Fruit fly (Drosophila melanogaster) whole organism, embryonic: ENCODE results near the gene CG10333.

ENCODE experiments used
- BEAF-32 ChIP-seq: fragments of 200-800 bp; sonication (Bioruptor generic); optimal IDR thresholded peaks from 3 replicates; lab custom pipeline; 2017; ENCODE audit warnings: missing biosample characterization, missing genetic modification characterization, mild to moderate bottlenecking, moderate library complexity, missing genetic modification reagents
- Bteb2 ChIP-seq: fragments of 200-800 bp; sonication (Bioruptor generic); optimal IDR thresholded peaks from 2 replicates; lab custom pipeline; 2016; ENCODE audit warnings: missing biosample characterization, missing genetic modification characterization
- CG10462 ChIP-seq: fragments of 200-800 bp; sonication (Bioruptor generic); optimal IDR thresholded peaks from 2 replicates; lab custom pipeline; 2016; ENCODE audit warnings: missing biosample characterization, missing genetic modification characterization
- CG13123 ChIP-seq: fragments of 200-800 bp; sonication (Bioruptor generic); optimal IDR thresholded peaks from 2 replicates; lab custom pipeline; 2016; ENCODE audit warnings: missing biosample characterization, missing genetic modification characterization
- CG1792 ChIP-seq: fragments of 200-800 bp; sonication (Bioruptor generic); optimal IDR thresholded peaks from 2 replicates; lab custom pipeline; 2016; ENCODE audit warnings: missing biosample characterization, missing genetic modification characterization
- CG18011 ChIP-seq: fragments of 200-800 bp; sonication (Bioruptor generic); optimal IDR thresholded peaks from 2 replicates; lab custom pipeline; 2017; ENCODE audit warnings: missing biosample characterization, missing genetic modification characterization, mild to moderate bottlenecking, moderate library complexity, missing genotype
- CG2199 ChIP-seq: fragments of 200-800 bp; sonication (Bioruptor generic); IDR thresholded peaks from 3 replicates; pipeline ENCODE4 v1.3.6; 2022; ENCODE audit warnings: missing biosample characterization, missing genetic modification characterization
- CG31441 ChIP-seq: fragments of 200-800 bp; sonication (Bioruptor generic); IDR thresholded peaks from 2 replicates; pipeline ENCODE4 v1.3.6; 2022; ENCODE audit warnings: missing biosample characterization, missing genetic modification characterization
- CG3163 ChIP-seq: fragments of 200-800 bp; sonication (Bioruptor generic); optimal IDR thresholded peaks from 3 replicates; lab custom pipeline; 2016; ENCODE audit warnings: missing biosample characterization, missing genetic modification characterization
- CG32767 ChIP-seq: fragments of 200-800 bp; sonication (Bioruptor generic); IDR thresholded peaks from 2 replicates; pipeline ENCODE4 v1.3.6; 2022; ENCODE audit warnings: missing biosample characterization, missing genetic modification characterization
- CG33557 ChIP-seq: fragments of 200-800 bp; sonication (Bioruptor generic); optimal IDR thresholded peaks from 2 replicates; lab custom pipeline; 2019; ENCODE audit warnings: missing biosample characterization, mild to moderate bottlenecking, missing genetic modification characterization, moderate library complexity
- CG4360 ChIP-seq: fragments of 200-800 bp; sonication (Bioruptor generic); IDR thresholded peaks from 2 replicates; pipeline ENCODE4 v1.3.6; 2022; ENCODE audit warnings: missing biosample characterization, missing genetic modification characterization
- CG6683 ChIP-seq: fragments of 200-800 bp; sonication (Bioruptor generic); optimal IDR thresholded peaks from 2 replicates; lab custom pipeline; 2017; ENCODE audit warnings: missing biosample characterization, mild to moderate bottlenecking, missing genetic modification characterization, missing genetic modification reagents
- CG8388 ChIP-seq: fragments of 200-800 bp; sonication (Bioruptor generic); optimal IDR thresholded peaks from 2 replicates; lab custom pipeline; 2019; ENCODE audit warnings: missing biosample characterization, mild to moderate bottlenecking, missing genetic modification characterization, moderate library complexity
- CG9437 ChIP-seq: fragments of 200-800 bp; sonication (Bioruptor generic); optimal IDR thresholded peaks from 2 replicates; lab custom pipeline; 2018; ENCODE audit warnings: missing biosample characterization, mild to moderate bottlenecking, missing genetic modification characterization
- Dref ChIP-seq: fragments of 200-800 bp; sonication (Bioruptor generic); IDR thresholded peaks from 2 replicates; pipeline ENCODE4 v1.3.6; 2022; ENCODE audit warnings: missing biosample characterization, missing genetic modification characterization
- HLHmδ ChIP-seq: fragments of 200-800 bp; sonication (Bioruptor generic); optimal IDR thresholded peaks from 2 replicates; lab custom pipeline; 2018; ENCODE audit warnings: missing biosample characterization, mild to moderate bottlenecking, missing genetic modification characterization, moderate library complexity
- Hand ChIP-seq: fragments of 200-800 bp; sonication (Bioruptor generic); optimal IDR thresholded peaks from 2 replicates; lab custom pipeline; 2017; ENCODE audit warnings: mild to moderate bottlenecking, missing biosample characterization, missing genetic modification reagents, missing genetic modification characterization
- Hmx ChIP-seq: fragments of 200-800 bp; sonication (Bioruptor generic); optimal IDR thresholded peaks from 2 replicates; lab custom pipeline; 2016; ENCODE audit warnings: missing biosample characterization, missing genetic modification characterization
- Lpt ChIP-seq: fragments of >200 bp; optimal IDR thresholded peaks from 2 replicates; lab custom pipeline; 2018; ENCODE audit warnings: missing biosample characterization, missing genetic modification characterization
- MBD-R2 ChIP-seq: fragments of 200-800 bp; sonication (Bioruptor generic); IDR thresholded peaks from 2 replicates; pipeline ENCODE4 v1.3.6; 2022; ENCODE audit warnings: missing biosample characterization, missing genetic modification characterization
- MTF-1 ChIP-seq: fragments of 200-800 bp; sonication (Bioruptor generic); optimal IDR thresholded peaks from 2 replicates; lab custom pipeline; 2018; ENCODE audit warnings: missing biosample characterization, mild to moderate bottlenecking, missing genetic modification characterization, borderline replicate concordance
- Oli ChIP-seq: fragments of 200-800 bp; sonication (Bioruptor generic); optimal IDR thresholded peaks from 2 replicates; lab custom pipeline; 2018; ENCODE audit warnings: missing biosample characterization, mild to moderate bottlenecking, missing genetic modification characterization, moderate library complexity
- Opbp ChIP-seq: fragments of 200-800 bp; sonication (Bioruptor generic); IDR thresholded peaks from 3 replicates; pipeline ENCODE4 v1.3.6; 2022; ENCODE audit warnings: missing biosample characterization, missing genetic modification characterization; ENCODE audit not compliant: partially characterized antibody
- Sin3A ChIP-seq: fragments of >200 bp; optimal IDR thresholded peaks from 2 replicates; lab custom pipeline; 2018
- Trl ChIP-seq, 3 experiments: fragments of >200 bp in 2 of 3; fragments of 200-800 bp in 1 of 3; sonication (Bioruptor generic) in 1 of 3; optimal IDR thresholded peaks; 2 replicates in 1 of 3; 3 replicates in 2 of 3; lab custom pipeline; 2016 to 2017; ENCODE audit warnings: missing biosample characterization in 1 of 3, missing genetic modification characterization in 1 of 3
- al ChIP-seq: fragments of 200-800 bp; sonication (Bioruptor generic); IDR thresholded peaks from 2 replicates; pipeline ENCODE4 v1.3.6; 2022; ENCODE audit warnings: missing biosample characterization, missing genetic modification characterization
- ase ChIP-seq: fragments of 200-800 bp; sonication (Bioruptor generic); IDR thresholded peaks from 3 replicates; pipeline ENCODE4 v1.3.6; 2022; ENCODE audit warnings: missing biosample characterization, missing genetic modification characterization
- bigmax ChIP-seq: fragments of 200-800 bp; sonication (Bioruptor generic); optimal IDR thresholded peaks from 2 replicates; lab custom pipeline; 2018; ENCODE audit warnings: missing biosample characterization, mild to moderate bottlenecking, missing genetic modification characterization
- bowl ChIP-seq: fragments of 200-800 bp; sonication (Bioruptor generic); IDR thresholded peaks from 2 replicates; pipeline ENCODE4 v1.3.6; 2022; ENCODE audit warnings: missing biosample characterization, missing genetic modification characterization
- chn ChIP-seq: fragments of 200-800 bp; sonication (Bioruptor generic); optimal IDR thresholded peaks from 2 replicates; lab custom pipeline; 2016; ENCODE audit warnings: missing biosample characterization, missing genetic modification characterization
- ci ChIP-seq: fragments of 200-800 bp; sonication (Bioruptor generic); IDR thresholded peaks from 3 replicates; pipeline ENCODE4 v1.3.6; 2022; ENCODE audit warnings: missing biosample characterization, missing genetic modification characterization
- dan ChIP-seq: fragments of 200-800 bp; sonication (Bioruptor generic); IDR thresholded peaks from 2 replicates; pipeline ENCODE4 v1.3.6; 2022; ENCODE audit warnings: missing biosample characterization, missing genetic modification characterization
- gcm ChIP-seq: fragments of 200-800 bp; sonication (Bioruptor generic); optimal IDR thresholded peaks from 2 replicates; lab custom pipeline; 2019; ENCODE audit warnings: missing biosample characterization, mild to moderate bottlenecking, missing genetic modification characterization, moderate library complexity
- grau ChIP-seq: fragments of 200-800 bp; optimal IDR thresholded peaks from 3 replicates; lab custom pipeline; 2019; ENCODE audit warnings: missing biosample characterization, mild to moderate bottlenecking, missing genetic modification characterization, moderate library complexity
- hkb ChIP-seq, 2 experiments: fragments of 200-800 bp in 1 of 2; fragments of >200 bp in 1 of 2; sonication (Bioruptor generic) in 1 of 2; IDR thresholded peaks in 1 of 2; optimal IDR thresholded peaks in 1 of 2; 2 replicates each; pipeline versions ENCODE4 v1.3.6 to Lab custom; 2017 to 2022; ENCODE audit warnings: missing biosample characterization in 1 of 2, missing genetic modification characterization in 1 of 2
- insv ChIP-seq, 2 experiments: fragments of 200-800 bp; sonication (Bioruptor generic); optimal IDR thresholded peaks; 3 replicates each; lab custom pipeline; 2016 to 2018; ENCODE audit warnings: missing biosample characterization in 2 of 2, missing genetic modification characterization in 2 of 2
- inv ChIP-seq: fragments of 200-800 bp; sonication (Bioruptor generic); IDR thresholded peaks from 2 replicates; pipeline ENCODE4 v1.3.6; 2022; ENCODE audit warnings: missing biosample characterization, missing genetic modification characterization; ENCODE audit not compliant: partially characterized antibody
- knrl ChIP-seq: fragments of 200-800 bp; sonication (Bioruptor generic); IDR thresholded peaks from 3 replicates; pipeline ENCODE4 v1.3.6; 2022; ENCODE audit warnings: missing biosample characterization, missing genetic modification characterization; ENCODE audit not compliant: partially characterized antibody
- lola ChIP-seq, 3 experiments: fragments of >200 bp in 2 of 3; fragments of 200-800 bp in 1 of 3; sonication (Bioruptor generic) in 1 of 3; optimal IDR thresholded peaks; 2 replicates each; lab custom pipeline; 2017 to 2019; ENCODE audit warnings: missing biosample characterization in 3 of 3, missing genetic modification characterization in 3 of 3, mild to moderate bottlenecking in 1 of 3, moderate library complexity in 1 of 3
- nmo ChIP-seq: fragments of 200-800 bp; sonication (Bioruptor generic); optimal IDR thresholded peaks from 2 replicates; lab custom pipeline; 2018; ENCODE audit warnings: missing biosample characterization, mild to moderate bottlenecking, missing genetic modification characterization, moderate library complexity
- onecut ChIP-seq: fragments of 200-800 bp; sonication (Bioruptor generic); IDR thresholded peaks from 2 replicates; pipeline ENCODE4 v1.3.6; 2022; ENCODE audit warnings: missing biosample characterization, missing genetic modification characterization
- peb ChIP-seq: fragments of 200-800 bp; sonication (Bioruptor generic); IDR thresholded peaks from 2 replicates; pipeline ENCODE4 v1.3.6; 2022; ENCODE audit warnings: missing biosample characterization, missing genetic modification characterization
- pnt ChIP-seq: fragments of 200-800 bp; sonication (Bioruptor generic); optimal IDR thresholded peaks from 3 replicates; lab custom pipeline; 2016; ENCODE audit warnings: missing biosample characterization, missing genetic modification characterization
- pum ChIP-seq: fragments of 200-800 bp; sonication (Bioruptor generic); optimal IDR thresholded peaks from 2 replicates; lab custom pipeline; 2016; ENCODE audit warnings: missing biosample characterization, missing genetic modification characterization
- ro ChIP-seq: fragments of 200-800 bp; sonication (Bioruptor generic); IDR thresholded peaks from 2 replicates; pipeline ENCODE4 v1.3.6; 2022; ENCODE audit warnings: missing biosample characterization, missing genetic modification characterization
- row ChIP-seq: fragments of 200-800 bp; sonication (Bioruptor generic); IDR thresholded peaks from 3 replicates; pipeline ENCODE4 v1.3.6; 2022; ENCODE audit warnings: missing biosample characterization, missing genetic modification characterization
- scrt ChIP-seq: fragments of 200-800 bp; sonication (Bioruptor generic); optimal IDR thresholded peaks from 2 replicates; lab custom pipeline; 2018; ENCODE audit warnings: missing biosample characterization, mild to moderate bottlenecking, missing genetic modification characterization, moderate library complexity
- sima ChIP-seq: fragments of 200-800 bp; sonication (Bioruptor generic); optimal IDR thresholded peaks from 2 replicates; lab custom pipeline; 2016; ENCODE audit warnings: missing biosample characterization, missing genetic modification characterization

Gene CG10333

dm6 chr2L:18557965-18558537, 48.6 kb upstream of the CG10333 start (continued):
- TF ChIP-seq CG3163 (GFP tag; lab: Kevin White, UChicago) (peak; percentile 4), peb (GFP tag; lab: Robert Waterston, UW) (peak; percentile 19; the same call in 1 of the 2 replicates), BEAF-32 (GFP tag; lab: Kevin White, UChicago) (no peak), chn (GFP tag; lab: Kevin White, UChicago) (no peak), CG13123 (GFP tag; lab: Kevin White, UChicago) (peak; percentile 30), CG2199 (GFP tag; lab: Robert Waterston, UW) (no peak), row (GFP tag; lab: Robert Waterston, UW) (peak; percentile 90), knrl (GFP tag; lab: Robert Waterston, UW) (no peak), Opbp (GFP tag; lab: Robert Waterston, UW) (no peak), Sin3A (no peak), inv (GFP tag; lab: Robert Waterston, UW) (no peak), ci (GFP tag; lab: Robert Waterston, UW) (peak; percentile 66; the same call in 1 of the 3 replicates), dan (no peak), gcm (GFP tag; lab: Kevin White, UChicago) (peak; percentile 36), CG4360 (GFP tag; lab: Robert Waterston, UW) (no peak), Trl (optimal IDR thresholded peaks at IDR 0.05; lab: Kevin White, UChicago) (peak; percentile 26 to 66), Trl (GFP tag; optimal IDR thresholded peaks at IDR 0.05; lab: Kevin White, UChicago) (no peak), Hand (GFP tag; lab: Kevin White, UChicago) (peak; percentile 61), CG32767 (peak; percentile 66), CG31441 (GFP tag; lab: Robert Waterston, UW) (peak; percentile 83), insv (GFP tag; optimal IDR thresholded peaks at IDR 0.05; lab: Kevin White, UChicago) (no peak), grau (tag; lab: Kevin White, UChicago) (peak; percentile 84), lola (GFP tag; optimal IDR thresholded peaks at IDR 0.05; lab: Kevin White, UChicago) (no peak), sima (GFP tag; lab: Kevin White, UChicago) (no peak), MBD-R2 (peak; percentile 70; the same call in 1 of the 2 replicates), HLHmδ (no peak), Bteb2 (GFP tag; lab: Kevin White, UChicago) (peak; percentile 19), Dref (GFP tag; lab: Robert Waterston, UW) (no peak), CG18011 (GFP tag; lab: Kevin White, UChicago) (peak; percentile 48), ase (GFP tag; lab: Robert Waterston, UW) (peak; percentile 73; the same call in 2 of the 3 replicates), Lpt (GFP tag; lab: Kevin White, UChicago) (no peak), CG1792 (GFP tag; lab: Kevin White, UChicago) (no peak), CG8388 (GFP tag; lab: Kevin White, UChicago) (peak; percentile 52), hkb (optimal IDR thresholded peaks at IDR 0.05; lab: Kevin White, UChicago) (no peak), hkb (GFP tag; IDR thresholded peaks at IDR 0.05; lab: Robert Waterston, UW) (peak; percentile 92), MTF-1 (no peak), Oli (tag; lab: Kevin White, UChicago) (peak; percentile 78), CG6683 (GFP tag; lab: Kevin White, UChicago) (peak; percentile 63), ro (GFP tag; lab: Robert Waterston, UW) (0 out of 2 replicates have a peak, but pooled peaks have one; percentile 27), pnt (GFP tag; lab: Kevin White, UChicago) (peak; percentile 39), al (GFP tag; lab: Robert Waterston, UW) (peak; percentile 75), CG33557 (GFP tag; lab: Kevin White, UChicago) (no peak), onecut (GFP tag; lab: Robert Waterston, UW) (peak; percentile 46), CG10462 (GFP tag; lab: Kevin White, UChicago) (no peak), pum (no peak), scrt (GFP tag; lab: Kevin White, UChicago) (peak; percentile 64), bigmax (GFP tag; lab: Kevin White, UChicago) (no peak), CG9437 (GFP tag; lab: Kevin White, UChicago) (peak; percentile 53), bowl (GFP tag; lab: Robert Waterston, UW) (peak; percentile 71), nmo (GFP tag; lab: Kevin White, UChicago) (peak; percentile 70), Hmx (no peak)
